Worm (Caenorhabditis elegans) whole organism, L4 larva: ENCODE results near the gene tric-1B.2.

Experiments used
- D1046.2 ChIP-seq: fragments of 200-800 bp; sonication (Bioruptor generic); IDR thresholded peaks from 2 replicates; pipeline ENCODE4 v1.3.6; 2022; ENCODE audit warnings: missing genetic modification characterization, missing compliant biosample characterization
- F26F4.8 ChIP-seq: fragments of 200-800 bp; sonication (Bioruptor generic); conservative IDR thresholded peaks from 2 replicates; pipeline ENCODE4 v1.3.6; 2022; ENCODE audit warnings: missing genetic modification characterization, missing compliant biosample characterization
- F37D6.2 ChIP-seq: sonication (generic microtip); optimal IDR thresholded peaks from 2 replicates; lab custom pipeline; 2016; ENCODE audit warnings: mild to moderate bottlenecking, missing genetic modification characterization, missing compliant biosample characterization
- T26A8.4 ChIP-seq: fragments of 200-800 bp; sonication (Bioruptor generic); IDR thresholded peaks from 2 replicates; pipeline ENCODE4 v1.3.6; 2022; ENCODE audit warnings: missing genetic modification characterization, missing compliant biosample characterization
- ZK337.2 ChIP-seq: fragments of 200-800 bp; sonication (Bioruptor generic); IDR thresholded peaks from 2 replicates; pipeline ENCODE4 v1.3.6; 2022; ENCODE audit warnings: missing genetic modification reagents, missing genetic modification characterization, missing compliant biosample characterization
- aha-1 ChIP-seq: fragments of 150-350 bp; peaks from one replicate; lab custom pipeline; 2014; ENCODE audit warnings: missing biosample characterization, missing genetic modification characterization
- aly-2 ChIP-seq: sonication (generic microtip); optimal IDR thresholded peaks from 2 replicates; lab custom pipeline; 2018; ENCODE audit warnings: missing biosample characterization, missing genetic modification characterization
- ama-1 ChIP-seq: fragments of 150-350 bp; optimal IDR thresholded peaks from 2 replicates; lab custom pipeline; 2014; ENCODE audit warnings: inconsistent platforms, mixed read lengths
- ceh-20 ChIP-seq: fragments of 200-800 bp; sonication (Bioruptor generic); IDR thresholded peaks from 2 replicates; pipeline ENCODE4 v1.3.6; 2022; ENCODE audit warnings: missing genetic modification reagents, missing genetic modification characterization, missing compliant biosample characterization
- ceh-82 ChIP-seq: sonication (generic microtip); optimal IDR thresholded peaks from 2 replicates; lab custom pipeline; 2017; ENCODE audit warnings: missing biosample characterization, missing genetic modification characterization
- daf-19 ChIP-seq: fragments of 200-800 bp; sonication (Bioruptor generic); conservative IDR thresholded peaks from 2 replicates; pipeline ENCODE4 v1.3.6; 2022; ENCODE audit warnings: missing genetic modification characterization, missing compliant biosample characterization
- dmd-6 ChIP-seq: fragments of 200-800 bp; sonication (Bioruptor generic); IDR thresholded peaks from 2 replicates; pipeline ENCODE4 v1.3.6; 2022; ENCODE audit warnings: missing genetic modification reagents, missing genetic modification characterization, missing compliant biosample characterization
- dve-1 ChIP-seq: sonication (generic microtip); optimal IDR thresholded peaks from 2 replicates; lab custom pipeline; 2017; ENCODE audit warnings: antibody characterized with exemption, mild to moderate bottlenecking, missing genetic modification characterization, missing compliant biosample characterization; ENCODE audit not compliant: insufficient read depth
- hlh-30 ChIP-seq: sonication (generic microtip); optimal IDR thresholded peaks from 2 replicates; lab custom pipeline; 2017; ENCODE audit warnings: antibody characterized with exemption, mild to moderate bottlenecking, missing genetic modification characterization, missing compliant biosample characterization; ENCODE audit not compliant: insufficient read depth
- jun-1 ChIP-seq: fragments of 150-350 bp; optimal IDR thresholded peaks from 2 replicates; lab custom pipeline; 2014; ENCODE audit warnings: missing biosample characterization, missing genetic modification reagents, missing genetic modification characterization
- madf-5 ChIP-seq, 2 experiments: fragments of 200-800 bp; sonication (Bioruptor generic); IDR thresholded peaks; 2 replicates each; pipeline ENCODE4 v1.3.6; 2022; ENCODE audit warnings: missing compliant biosample characterization in 2 of 2, missing genetic modification characterization in 2 of 2
- mdl-1 ChIP-seq, 2 experiments: fragments of 150-350 bp in 1 of 2; sonication (generic microtip) in 1 of 2; optimal IDR thresholded peaks; 2 replicates each; lab custom pipeline; 2014 to 2017; ENCODE audit warnings: missing biosample characterization in 2 of 2, missing genetic modification characterization in 2 of 2
- mdt-29 ChIP-seq: fragments of 200-800 bp; sonication (Bioruptor generic); IDR thresholded peaks from 2 replicates; pipeline ENCODE4 v1.3.6; 2022; ENCODE audit warnings: missing genetic modification reagents, missing genetic modification characterization, missing compliant biosample characterization
- mes-2 ChIP-seq: sonication (generic microtip); optimal IDR thresholded peaks from 2 replicates; lab custom pipeline; 2016; ENCODE audit warnings: missing genotype, mild to moderate bottlenecking, missing genetic modification characterization, missing compliant biosample characterization; ENCODE audit not compliant: poor library complexity, severe bottlenecking
- mxl-3 ChIP-seq: fragments of 200-800 bp; sonication (Bioruptor generic); optimal IDR thresholded peaks from 2 replicates; lab custom pipeline; 2018; ENCODE audit warnings: mild to moderate bottlenecking, missing genetic modification characterization, missing compliant biosample characterization
- nhr-237 ChIP-seq: sonication (generic microtip); optimal IDR thresholded peaks from 2 replicates; lab custom pipeline; 2017; ENCODE audit warnings: missing biosample characterization, missing genetic modification characterization
- nhr-25 ChIP-seq: sonication (generic microtip); optimal IDR thresholded peaks from 2 replicates; lab custom pipeline; 2017; ENCODE audit warnings: missing genetic modification characterization, mild to moderate bottlenecking, missing compliant biosample characterization, antibody characterized with exemption, moderate library complexity, borderline replicate concordance; ENCODE audit not compliant: insufficient read depth
- nhr-28 ChIP-seq: fragments of 150-350 bp; optimal IDR thresholded peaks from 2 replicates; lab custom pipeline; 2014; ENCODE audit warnings: missing biosample characterization, missing genetic modification characterization
- nhr-41 ChIP-seq: fragments of 200-800 bp; sonication (Bioruptor generic); IDR thresholded peaks from 2 replicates; pipeline ENCODE4 v1.3.6; 2022; ENCODE audit warnings: missing genetic modification reagents, missing genetic modification characterization, missing compliant biosample characterization
- nhr-42 ChIP-seq: fragments of 200-800 bp; sonication (Bioruptor generic); IDR thresholded peaks from 2 replicates; pipeline ENCODE4 v1.3.6; 2022; ENCODE audit warnings: missing genetic modification characterization, missing compliant biosample characterization
- php-3 ChIP-seq: fragments of 200-800 bp; sonication (Bioruptor generic); IDR thresholded peaks from 2 replicates; pipeline ENCODE4 v1.3.6; 2022; ENCODE audit warnings: missing genetic modification reagents, missing genetic modification characterization, missing compliant biosample characterization
- rbr-2 ChIP-seq: sonication (generic microtip); optimal IDR thresholded peaks from 2 replicates; lab custom pipeline; 2016; ENCODE audit warnings: missing genotype, missing genetic modification characterization, missing compliant biosample characterization
- set-16 ChIP-seq: fragments of 200-800 bp; sonication (Bioruptor generic); IDR thresholded peaks from 2 replicates; pipeline ENCODE4 v1.3.6; 2022; ENCODE audit warnings: missing genetic modification reagents, missing genetic modification characterization, missing compliant biosample characterization
- tra-1 ChIP-seq: fragments of 200-800 bp; sonication (Bioruptor generic); IDR thresholded peaks from 2 replicates; pipeline ENCODE4 v1.3.6; 2022; ENCODE audit warnings: missing genetic modification reagents, missing genetic modification characterization, missing compliant biosample characterization
- unc-130 ChIP-seq: sonication (generic microtip); optimal IDR thresholded peaks from 2 replicates; lab custom pipeline; 2016; ENCODE audit warnings: missing genetic modification reagents, missing genetic modification characterization, missing compliant biosample characterization
- unc-62 ChIP-seq, 3 experiments: fragments of 150-350 bp in 1 of 3; sonication (generic microtip); optimal IDR thresholded peaks in 2 of 3; peaks in 1 of 3; 1 replicate in 1 of 3; 2 replicates in 2 of 3; lab custom pipeline; 2014 to 2017; ENCODE audit warnings: missing biosample characterization in 3 of 3, missing genetic modification characterization in 3 of 3, missing genetic modification reagents in 3 of 3, missing genotype in 1 of 3
- vab-7 ChIP-seq: fragments of 200-800 bp; sonication (Bioruptor generic); IDR thresholded peaks from 2 replicates; pipeline ENCODE4 v1.3.6; 2022; ENCODE audit warnings: missing genetic modification reagents, missing genetic modification characterization, missing compliant biosample characterization
- zip-2 ChIP-seq: fragments of 150-350 bp; optimal IDR thresholded peaks from 2 replicates; lab custom pipeline; 2014; ENCODE audit warnings: missing biosample characterization, missing genetic modification characterization
- ztf-11 ChIP-seq: fragments of 150-350 bp; optimal IDR thresholded peaks from 2 replicates; lab custom pipeline; 2014; ENCODE audit warnings: missing biosample characterization, missing genetic modification characterization

tric-1B.2 gene

DNA sequence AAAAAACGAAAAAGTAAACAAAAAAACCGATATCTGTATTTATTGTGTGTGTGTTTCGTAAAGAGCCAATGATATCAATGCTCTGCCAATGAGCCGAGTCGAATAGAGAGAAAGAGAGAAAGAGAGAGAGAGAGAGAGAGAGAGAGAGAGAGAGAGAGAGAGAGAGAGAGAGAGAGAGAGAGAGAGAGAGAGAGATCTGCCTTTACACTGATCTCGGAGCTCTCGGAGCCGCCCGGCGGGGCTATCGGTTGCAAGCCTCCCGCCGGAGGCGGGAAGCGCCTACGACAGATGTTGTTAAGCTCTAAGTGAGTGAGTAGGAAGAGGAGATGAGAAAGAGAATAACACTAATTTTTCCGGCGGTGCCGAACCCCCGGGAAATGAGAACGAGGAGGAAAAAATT, 10.3 kb downstream of the tric-1B.2 start (continued):
- TF ChIP-seq nhr-237 (tag; lab: Kevin White, UChicago), result no peak
- TF ChIP-seq zip-2, result no peak
- TF ChIP-seq mdt-29 (GFP tag; lab: Robert Waterston, UW), result no peak
- no peak for TF ChIP-seq D1046.2 (GFP tag; lab: Robert Waterston, UW)

DNA sequence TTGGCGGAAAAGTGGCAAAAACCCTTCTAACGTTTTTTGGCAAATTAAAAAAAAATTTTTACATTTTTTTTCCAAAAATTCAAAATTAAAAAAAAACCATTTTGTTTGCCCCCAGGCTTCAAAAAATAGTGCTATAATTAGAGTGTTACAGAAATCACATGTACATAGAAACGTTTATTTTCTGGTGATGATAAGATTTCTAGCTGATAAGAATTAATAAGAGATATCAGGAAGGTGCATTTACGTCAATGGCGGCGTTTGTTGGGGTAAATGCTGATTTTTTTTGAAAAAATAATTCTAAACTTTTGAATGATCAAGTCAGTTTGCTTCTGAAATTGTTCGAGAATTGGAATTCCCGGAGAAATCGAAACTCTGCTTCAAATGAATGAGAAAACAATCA, 12.4 kb downstream of the tric-1B.2 start:
- peak; percentile 8 for TF ChIP-seq hlh-30 (tag; lab: Kevin White, UChicago)
- peak; percentile 30 for TF ChIP-seq dve-1 (tag; lab: Kevin White, UChicago)
- no peak for TF ChIP-seq tra-1 (GFP tag; lab: Robert Waterston, UW)

DNA sequence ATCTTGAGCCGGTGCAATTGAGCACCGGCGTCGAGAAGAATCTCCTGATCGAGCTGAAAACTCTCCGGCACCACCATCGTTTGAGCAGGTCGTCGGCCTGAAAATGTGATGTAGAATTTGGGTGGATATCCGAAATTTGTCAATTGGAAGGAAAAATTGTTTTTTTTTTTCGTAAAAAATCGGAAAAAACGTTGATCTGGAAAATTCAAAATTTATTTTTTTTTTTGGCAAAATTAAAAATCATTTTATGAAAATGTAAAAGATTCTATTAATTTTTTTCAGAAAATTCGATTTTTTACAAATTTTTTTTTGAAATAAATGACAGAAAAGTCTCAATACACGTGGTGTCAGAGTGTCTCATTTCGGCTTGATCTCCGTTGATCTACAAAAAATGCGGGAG, 13.0 kb downstream of the tric-1B.2 start, which contains the start of gene tric-1B.1:
TSS of gene tric-1B.1 (minus strand) at position 101 of the 400 bp plus-strand sequence.
- no peak for TF ChIP-seq php-3 (GFP tag; lab: Robert Waterston, UW)
- no peak for TF ChIP-seq rbr-2 (tag; lab: Kevin White, UChicago)
- TF ChIP-seq unc-130 (GFP tag; lab: Kevin White, UChicago), result no peak
- TF ChIP-seq mdt-29 (GFP tag; lab: Robert Waterston, UW), result no peak
- TF ChIP-seq D1046.2 (GFP tag; lab: Robert Waterston, UW), result no peak
- no peak for TF ChIP-seq dve-1 (tag; lab: Kevin White, UChicago)
- TF ChIP-seq T26A8.4 (GFP tag; lab: Robert Waterston, UW), result no peak
- no peak for TF ChIP-seq madf-5 (GFP tag; IDR thresholded peaks at IDR 0.05; lab: Robert Waterston, UW)
- TF ChIP-seq ztf-11, result no peak
- no peak for TF ChIP-seq mes-2 (tag; lab: Kevin White, UChicago)
- TF ChIP-seq vab-7 (GFP tag; lab: Robert Waterston, UW), result no peak
- no peak for TF ChIP-seq F37D6.2 (tag; lab: Kevin White, UChicago)
- TF ChIP-seq mxl-3 (GFP tag; lab: Kevin White, UChicago), result no peak
- TF ChIP-seq, all 104 proteins: peak for 0

DNA sequence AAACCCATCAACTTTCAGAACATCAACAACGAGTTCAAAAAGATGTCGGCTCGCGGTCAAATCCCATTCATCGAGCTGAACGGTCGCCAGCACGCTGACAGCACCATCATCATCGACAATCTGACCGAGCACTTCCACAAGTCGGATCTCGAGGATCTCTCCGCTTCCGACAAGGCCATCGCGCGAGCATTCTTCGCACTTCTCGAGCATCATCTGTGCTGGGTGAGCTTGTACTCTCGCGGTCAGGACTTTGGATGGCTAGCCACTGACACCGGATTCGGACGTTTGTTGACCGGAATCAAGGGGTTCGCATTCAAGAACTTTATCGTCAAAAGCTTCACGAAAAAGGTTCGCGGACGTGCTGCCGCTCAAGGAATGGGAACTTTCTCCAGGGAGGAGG, 14.3 kb downstream of the tric-1B.2 start:
- TF ChIP-seq nhr-28 (tag; lab: Kevin White, UChicago) (no peak), aha-1 (tag; lab: Kevin White, UChicago) (peak; percentile 19), nhr-41 (GFP tag; lab: Robert Waterston, UW) (no peak), dmd-6 (no peak), set-16 (GFP tag; lab: Robert Waterston, UW) (peak; percentile 68; the same call in 1 of the 2 replicates), mdl-1 (tag; optimal IDR thresholded peaks at IDR 0.05; lab: Kevin White, UChicago) (no peak), madf-5 (GFP tag; IDR thresholded peaks at IDR 0.05; lab: Robert Waterston, UW) (0 out of 4 replicates have a peak, but pooled peaks of 1 of the 2 experiments have one; percentile 38), ceh-82 (tag; lab: Kevin White, UChicago) (no peak), nhr-42 (no peak), aly-2 (tag; lab: Kevin White, UChicago) (no peak), nhr-25 (no peak)

DNA sequence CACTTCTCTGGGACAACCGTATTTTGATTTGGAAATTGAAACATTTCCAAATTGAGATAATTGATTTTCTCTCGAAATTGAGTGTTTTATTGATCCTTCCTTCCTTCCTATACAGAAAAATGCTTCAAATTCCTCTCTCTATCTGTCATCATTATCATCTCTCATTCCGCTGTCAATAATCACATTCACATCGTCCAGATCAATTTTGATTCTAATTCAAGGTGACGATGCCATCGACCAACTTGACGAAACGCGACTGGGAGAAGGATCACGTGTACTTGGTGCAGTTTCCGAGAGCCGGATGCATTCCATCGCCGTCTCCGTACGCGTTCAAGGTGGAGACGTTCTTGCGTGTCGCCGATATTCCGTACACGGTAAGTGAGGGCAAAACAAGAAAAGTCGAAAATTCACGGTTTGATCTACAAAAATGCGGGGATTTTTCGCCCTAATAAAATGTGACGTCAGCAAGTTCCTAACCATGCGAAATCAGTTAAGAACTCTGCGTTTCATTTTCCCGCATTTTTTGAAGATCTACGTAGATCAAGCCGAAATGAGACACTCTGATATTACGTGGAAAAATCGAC, 15.1 kb downstream of the tric-1B.2 start, which contains the start of gene faxc-1:
TSS of gene faxc-1 (plus strand) at position 222 of the 584 bp plus-strand sequence.
- TF ChIP-seq aha-1 (tag; lab: Kevin White, UChicago) (peak; percentile 85), dmd-6 (no peak), unc-62 (GFP tag; optimal IDR thresholded peaks at IDR 0.05 in 1 of 2; lab: Kevin White, UChicago) (peak in 1 of 2 experiments; percentile 91), unc-62 (tag; optimal IDR thresholded peaks at IDR 0.05; lab: Kevin White, UChicago) (no peak), ZK337.2 (GFP tag; lab: Robert Waterston, UW) (no peak), daf-19 (GFP tag; lab: Robert Waterston, UW) (no peak), jun-1 (tag; lab: Kevin White, UChicago) (no peak), ceh-20 (0 out of 2 replicates have a peak, but pooled peaks have one; percentile 29), nhr-25 (no peak), ama-1 (no peak), F26F4.8 (GFP tag; lab: Robert Waterston, UW) (no peak)
